Worm (Caenorhabditis elegans) whole organism, young adult: ENCODE data around the gene srg-47.

Source experiments
- F10E7.11 ChIP-seq: sonication (generic microtip); optimal IDR thresholded peaks from 2 replicates; lab custom pipeline; 2017; ENCODE audit warnings: mild to moderate bottlenecking, missing genetic modification characterization, moderate library complexity, missing compliant biosample characterization
- ama-1 ChIP-seq, 3 experiments: fragments of 150-350 bp in 1 of 3; sonication (generic microtip) in 2 of 3; optimal IDR thresholded peaks; 2 replicates each; lab custom pipeline; 2014 to 2018; ENCODE audit warnings: missing biosample characterization in 2 of 3, missing genetic modification characterization in 2 of 3, missing genetic modification reagents in 2 of 3
- aptf-2 ChIP-seq: fragments of 200-800 bp; sonication (Bioruptor generic); conservative IDR thresholded peaks from 2 replicates; pipeline ENCODE4 v1.3.6; 2022; ENCODE audit warnings: missing genetic modification reagents, missing genetic modification characterization, missing compliant biosample characterization
- atf-7 ChIP-seq: sonication (generic microtip); optimal IDR thresholded peaks from 2 replicates; lab custom pipeline; 2017; ENCODE audit warnings: mild to moderate bottlenecking, missing genetic modification characterization, missing compliant biosample characterization
- efl-1 ChIP-seq: fragments of 150-350 bp; optimal IDR thresholded peaks from 2 replicates; lab custom pipeline; 2014; ENCODE audit warnings: missing biosample characterization, missing genetic modification reagents, missing genetic modification characterization
- hrde-1 ChIP-seq: sonication (generic microtip); optimal IDR thresholded peaks from 2 replicates; lab custom pipeline; 2016; ENCODE audit warnings: missing genetic modification characterization, mild to moderate bottlenecking, missing compliant biosample characterization, moderate library complexity, missing genotype, missing genetic modification reagents, borderline replicate concordance
- madf-10 ChIP-seq: sonication (generic microtip); optimal IDR thresholded peaks from 2 replicates; lab custom pipeline; 2016; ENCODE audit warnings: mild to moderate bottlenecking, missing genetic modification characterization, missing compliant biosample characterization
- snpc-4 ChIP-seq, 5 experiments: fragments of 150-350 bp in 1 of 5; sonication (generic microtip) in 4 of 5; optimal IDR thresholded peaks; 2 replicates each; lab custom pipeline; 2014 to 2018; ENCODE audit warnings: missing genetic modification characterization in 5 of 5, missing biosample characterization in 3 of 5, antibody characterized with exemption in 2 of 5, mild to moderate bottlenecking in 2 of 5, missing compliant biosample characterization in 2 of 5, missing genotype in 2 of 5, moderate library complexity in 2 of 5, missing genetic modification reagents in 1 of 5
- tbp1 ChIP-seq: fragments of 200-800 bp; sonication (Bioruptor generic); optimal IDR thresholded peaks from 2 replicates; lab custom pipeline; 2018; ENCODE audit warnings: mild to moderate bottlenecking, missing genetic modification characterization, missing compliant biosample characterization
- unc-130 ChIP-seq: sonication (generic microtip); optimal IDR thresholded peaks from 2 replicates; lab custom pipeline; 2016; ENCODE audit warnings: missing genetic modification reagents, missing genetic modification characterization, missing compliant biosample characterization
- unc-62 ChIP-seq: fragments of 150-350 bp; optimal IDR thresholded peaks from 2 replicates; lab custom pipeline; 2014; ENCODE audit warnings: missing biosample characterization, missing genetic modification reagents, missing genetic modification characterization

DNA sequence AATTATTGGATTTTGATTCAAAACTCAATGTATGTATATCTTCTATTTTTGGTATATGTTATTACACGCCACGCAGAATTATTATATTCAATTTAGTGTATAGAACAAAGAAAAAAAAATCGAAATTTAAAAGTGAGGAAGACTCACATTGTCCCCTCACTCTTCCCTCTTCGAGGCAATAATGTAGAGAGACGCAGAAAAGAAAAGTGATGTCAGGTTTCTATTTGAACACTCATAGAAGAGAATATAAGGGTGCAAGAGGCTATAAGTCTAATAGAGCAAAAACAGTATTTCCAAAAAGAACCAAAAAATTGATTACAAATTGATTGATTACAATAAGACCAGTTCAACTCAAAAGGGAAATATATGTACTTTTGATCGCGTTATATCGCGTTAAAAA lies 7.6 kb downstream of the srg-47 start:
- TF ChIP-seq atf-7 (tag; lab: Kevin White, UChicago), result no peak
- no peak for TF ChIP-seq snpc-4 (GFP tag; optimal IDR thresholded peaks at IDR 0.05; lab: Kevin White, UChicago)
- TF ChIP-seq snpc-4 (tag; optimal IDR thresholded peaks at IDR 0.05; lab: Kevin White, UChicago), result no peak
- TF ChIP-seq hrde-1, result no peak
- no peak for TF ChIP-seq tbp1 (GFP tag; lab: Kevin White, UChicago)
- TF ChIP-seq F10E7.11 (tag; lab: Kevin White, UChicago), result no peak
- TF ChIP-seq ama-1 (optimal IDR thresholded peaks at IDR 0.05; lab: Kevin White, UChicago), result no peak
- TF ChIP-seq ama-1 (GFP tag; optimal IDR thresholded peaks at IDR 0.05; lab: Kevin White, UChicago), result no peak
- no peak for TF ChIP-seq unc-62
- TF ChIP-seq efl-1 (GFP tag; lab: Kevin White, UChicago), result no peak
- no peak for TF ChIP-seq aptf-2 (GFP tag; lab: Robert Waterston, UW)
- TF ChIP-seq madf-10, result no peak
- no peak for TF ChIP-seq unc-130 (GFP tag; lab: Kevin White, UChicago)
